Fruit fly (Drosophila melanogaster): ENCODE measurements around the gene sgl.

- TF ChIP-seq EcR (GFP tag; optimal IDR thresholded peaks at IDR 0.05) (no peak), CG12605 (GFP tag; IDR thresholded peaks at IDR 0.05) (no peak), CG8159 (tag; optimal IDR thresholded peaks at IDR 0.05) (no peak), Ets98B (GFP tag; IDR thresholded peaks at IDR 0.05) (no peak), CG9948 (tag; optimal IDR thresholded peaks at IDR 0.05) (no peak), CG13204 (GFP tag; optimal IDR thresholded peaks at IDR 0.05) (no peak), Pif1A (GFP tag; optimal IDR thresholded peaks at IDR 0.05) (no peak), rn (GFP tag; IDR thresholded peaks at IDR 0.05) (no peak), D1 (tag; optimal IDR thresholded peaks at IDR 0.05) (no peak), CG32121 (GFP tag; IDR thresholded peaks at IDR 0.05) (no peak), gl (tag; optimal IDR thresholded peaks at IDR 0.05) (no peak), CG4496 (GFP tag; IDR thresholded peaks at IDR 0.05) (no peak), CG17806 (tag; optimal IDR thresholded peaks at IDR 0.05) (no peak)
Measured at dm6 chr3L:6972367-6972766, 7.8 kb upstream of the sgl start, which contains the start of gene CG10063.

All from whole organism, pupa.